Fruit fly (Drosophila melanogaster) whole organism, adult: ENCODE results near the gene RhoGAP93B.

Experiments used
- CG11617 ChIP-seq: fragments of 200-800 bp; sonication (Bioruptor generic); optimal IDR thresholded peaks from 2 replicates; lab custom pipeline; 2017; ENCODE audit warnings: mild to moderate bottlenecking, missing biosample characterization, missing genetic modification reagents, missing genetic modification characterization
- CG12768 ChIP-seq: fragments of 200-800 bp; sonication (Bioruptor generic); optimal IDR thresholded peaks from 2 replicates; lab custom pipeline; 2017; ENCODE audit warnings: missing biosample characterization, missing genetic modification characterization, mild to moderate bottlenecking, moderate library complexity, missing genetic modification reagents
- CG14711 ChIP-seq: fragments of 200-800 bp; sonication (Bioruptor generic); optimal IDR thresholded peaks from 2 replicates; lab custom pipeline; 2018; ENCODE audit warnings: missing biosample characterization, mild to moderate bottlenecking, missing genetic modification characterization, moderate library complexity
- CG1620 ChIP-seq: fragments of 200-800 bp; sonication (Bioruptor generic); optimal IDR thresholded peaks from 2 replicates; lab custom pipeline; 2016; ENCODE audit warnings: missing biosample characterization, missing genetic modification characterization
- CG33017 ChIP-seq: fragments of 200-800 bp; sonication (Bioruptor generic); optimal IDR thresholded peaks from 2 replicates; lab custom pipeline; 2018; ENCODE audit warnings: missing biosample characterization, mild to moderate bottlenecking, missing genetic modification characterization, moderate library complexity
- CG5204 ChIP-seq: fragments of 200-800 bp; sonication (Bioruptor generic); optimal IDR thresholded peaks from 2 replicates; lab custom pipeline; 2016; ENCODE audit warnings: missing biosample characterization, missing genetic modification characterization
- CG7045 ChIP-seq: fragments of 200-800 bp; sonication (Bioruptor generic); optimal IDR thresholded peaks from 2 replicates; lab custom pipeline; 2017; ENCODE audit warnings: missing biosample characterization, mild to moderate bottlenecking, missing genetic modification characterization
- CG7101 ChIP-seq: fragments of 200-800 bp; sonication (Bioruptor generic); optimal IDR thresholded peaks from 2 replicates; lab custom pipeline; 2018; ENCODE audit warnings: missing biosample characterization, mild to moderate bottlenecking, missing genetic modification characterization, moderate library complexity
- Clk ChIP-seq: fragments of 200-800 bp; sonication (Bioruptor generic); optimal IDR thresholded peaks from 2 replicates; lab custom pipeline; 2017; ENCODE audit warnings: missing biosample characterization, missing genetic modification characterization
- Crg-1 ChIP-seq: fragments of 200-800 bp; sonication (Bioruptor generic); optimal IDR thresholded peaks from 2 replicates; lab custom pipeline; 2016; ENCODE audit warnings: missing biosample characterization, missing genetic modification characterization
- Hr96 ChIP-seq: fragments of 200-800 bp; sonication (Bioruptor generic); optimal IDR thresholded peaks from 2 replicates; lab custom pipeline; 2016; ENCODE audit warnings: missing biosample characterization, missing genetic modification characterization
- Mnt ChIP-seq: fragments of 200-800 bp; sonication (Bioruptor generic); optimal IDR thresholded peaks from 2 replicates; lab custom pipeline; 2016; ENCODE audit warnings: missing biosample characterization, mild to moderate bottlenecking, missing genetic modification characterization
- bab1 ChIP-seq: fragments of 200-800 bp; sonication (Bioruptor generic); optimal IDR thresholded peaks from 3 replicates; lab custom pipeline; 2019; ENCODE audit warnings: missing biosample characterization, mild to moderate bottlenecking, missing genetic modification characterization, moderate library complexity
- cic ChIP-seq: fragments of 200-800 bp; sonication (Bioruptor generic); optimal IDR thresholded peaks from 2 replicates; lab custom pipeline; 2017; ENCODE audit warnings: missing biosample characterization, mild to moderate bottlenecking, missing genetic modification characterization, moderate library complexity
- cnc ChIP-seq, 2 experiments: fragments of >200 bp; optimal IDR thresholded peaks; 2 replicates each; lab custom pipeline; 2017
- kay ChIP-seq: fragments of 200-800 bp; sonication (Bioruptor generic); peaks from one replicate; lab custom pipeline; 2016; ENCODE audit warnings: missing biosample characterization, missing genetic modification characterization, borderline replicate concordance
- ovo ChIP-seq: fragments of 200-800 bp; sonication (Bioruptor generic); optimal IDR thresholded peaks from 2 replicates; lab custom pipeline; 2016; ENCODE audit warnings: missing biosample characterization, missing genetic modification characterization
- pad ChIP-seq: fragments of 200-800 bp; sonication (Bioruptor generic); optimal IDR thresholded peaks from 3 replicates; lab custom pipeline; 2017; ENCODE audit warnings: missing biosample characterization, missing genetic modification characterization, mild to moderate bottlenecking, moderate library complexity, missing genetic modification reagents
- tj ChIP-seq: fragments of 200-800 bp; sonication (Bioruptor generic); optimal IDR thresholded peaks from 3 replicates; lab custom pipeline; 2017; ENCODE audit warnings: missing biosample characterization, mild to moderate bottlenecking, missing genetic modification characterization, moderate library complexity
- toe ChIP-seq: fragments of 200-800 bp; sonication (Bioruptor generic); optimal IDR thresholded peaks from 2 replicates; lab custom pipeline; 2016; ENCODE audit warnings: missing biosample characterization, missing genetic modification characterization

The RhoGAP93B gene

dm6 chr3R:21097631-21098117 is at the start of gene RhoGAP93B:
Gene RhoGAP93B, minus strand, starts transcription at chr3R:21097827.
- TF ChIP-seq Hr96 (GFP tag; lab: Kevin White, UChicago) (no peak), CG11617 (GFP tag; lab: Kevin White, UChicago) (peak; percentile 92), Mnt (GFP tag; lab: Kevin White, UChicago) (peak; percentile 85), CG7101 (tag; lab: Kevin White, UChicago) (peak; percentile 86), CG5204 (GFP tag; lab: Kevin White, UChicago) (no peak), CG33017 (tag; lab: Kevin White, UChicago) (peak; percentile 12), pad (peak; percentile 75), CG12768 (GFP tag; lab: Kevin White, UChicago) (peak; percentile 92), ovo (peak; percentile 79), CG14711 (peak; percentile 82), toe (GFP tag; lab: Kevin White, UChicago) (peak; percentile 95), Clk (GFP tag; lab: Kevin White, UChicago) (peak; percentile 91), CG1620 (GFP tag; lab: Kevin White, UChicago) (peak; percentile 85), cnc (optimal IDR thresholded peaks at IDR 0.05; lab: Kevin White, UChicago) (no peak), cic (GFP tag; lab: Kevin White, UChicago) (peak; percentile 78), tj (GFP tag; lab: Kevin White, UChicago) (peak; percentile 81), kay (GFP tag; lab: Kevin White, UChicago) (no peak), bab1 (GFP tag; lab: Kevin White, UChicago) (peak; percentile 94), Crg-1 (GFP tag; lab: Kevin White, UChicago) (peak; percentile 74), CG7045 (GFP tag; lab: Kevin White, UChicago) (peak; percentile 90)

DNA sequence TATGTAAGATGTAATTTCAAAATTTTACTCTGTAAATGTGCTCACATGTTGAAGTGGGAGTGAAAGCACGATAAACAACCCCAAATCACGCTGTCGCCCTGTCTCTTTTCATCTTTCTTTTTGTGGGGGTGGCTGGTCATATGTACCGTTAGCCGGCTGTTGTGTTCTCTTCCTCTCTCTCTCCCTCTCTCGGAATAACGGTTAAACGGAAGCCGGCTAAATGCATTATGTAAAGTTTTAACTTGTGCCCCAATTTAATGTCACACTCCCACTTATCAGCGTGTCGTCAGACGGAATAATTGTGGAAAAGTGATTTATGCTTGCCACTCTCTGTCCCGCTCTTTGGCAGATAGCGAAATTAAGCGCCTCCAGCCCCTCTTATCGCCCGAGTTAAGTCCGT is 43.7 kb upstream of the RhoGAP93B start:
- TF ChIP-seq Crg-1 (GFP tag; lab: Kevin White, UChicago) (no peak), Hr96 (GFP tag; lab: Kevin White, UChicago) (no peak), ovo (peak; percentile 66), Mnt (GFP tag; lab: Kevin White, UChicago) (no peak), Clk (GFP tag; lab: Kevin White, UChicago) (no peak), CG14711 (no peak)

DNA sequence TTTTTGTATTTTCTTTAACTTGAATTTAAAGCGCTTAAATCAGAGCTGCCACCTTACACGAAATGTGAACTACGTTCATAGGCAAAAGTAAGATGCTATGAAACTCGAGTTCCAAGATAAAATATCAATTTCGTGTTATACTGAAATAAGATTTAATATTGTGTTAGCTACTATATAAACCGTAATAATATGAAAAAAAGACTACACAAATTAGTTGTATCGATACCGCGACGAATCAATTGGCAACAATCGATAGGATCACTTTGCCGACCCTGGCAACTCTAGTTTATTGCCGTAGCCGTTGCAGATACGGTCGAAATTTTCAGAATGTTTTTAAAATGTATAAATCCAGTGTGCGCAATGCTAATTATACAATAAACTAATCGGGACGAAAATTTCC is 42.8 kb upstream of the RhoGAP93B start, which contains the start of gene SNF4Agamma:
SNF4Agamma (plus strand) TSS at position 282 of the 400 bp plus-strand sequence.
- TF ChIP-seq CG12768 (GFP tag; lab: Kevin White, UChicago) (no peak), pad (no peak), Mnt (GFP tag; lab: Kevin White, UChicago) (peak; percentile 47), CG14711 (peak; percentile 98), CG7101 (tag; lab: Kevin White, UChicago) (peak; percentile 15), CG7045 (GFP tag; lab: Kevin White, UChicago) (no peak), CG11617 (GFP tag; lab: Kevin White, UChicago) (peak; percentile 20), Hr96 (GFP tag; lab: Kevin White, UChicago) (no peak), CG1620 (GFP tag; lab: Kevin White, UChicago) (peak; percentile 21), cic (GFP tag; lab: Kevin White, UChicago) (no peak), toe (GFP tag; lab: Kevin White, UChicago) (no peak), CG33017 (tag; lab: Kevin White, UChicago) (peak; percentile 36), ovo (peak; percentile 13), tj (GFP tag; lab: Kevin White, UChicago) (no peak), CG5204 (GFP tag; lab: Kevin White, UChicago) (no peak), cnc (optimal IDR thresholded peaks at IDR 0.05; lab: Kevin White, UChicago) (no peak), Clk (GFP tag; lab: Kevin White, UChicago) (no peak), kay (GFP tag; lab: Kevin White, UChicago) (no peak), Crg-1 (GFP tag; lab: Kevin White, UChicago) (no peak), bab1 (GFP tag; lab: Kevin White, UChicago) (peak; percentile 43)

DNA sequence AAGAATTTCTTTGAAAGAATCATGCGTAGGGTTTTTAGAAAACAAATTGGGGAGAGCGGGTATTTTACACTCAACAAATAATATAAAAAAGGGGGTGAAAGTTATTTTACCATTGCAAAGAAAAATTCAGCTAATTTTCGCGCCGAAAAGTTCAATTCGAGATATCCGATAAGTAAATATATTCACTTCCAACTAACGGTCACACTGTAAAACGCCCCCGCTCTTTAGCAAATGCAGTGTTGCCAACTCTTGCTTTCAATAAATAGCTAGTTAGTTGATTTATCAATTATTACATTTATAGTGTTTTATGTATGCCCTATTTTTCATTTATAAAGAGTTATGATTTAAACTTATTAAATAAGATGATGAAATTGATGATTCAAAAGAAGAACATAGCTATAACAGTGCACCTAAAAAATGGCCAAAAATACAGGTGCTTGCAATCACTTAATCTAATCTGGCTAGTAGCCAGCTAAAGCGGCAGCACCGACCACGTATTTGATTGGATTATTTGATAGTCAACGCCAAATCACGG is 40.7 kb upstream of the RhoGAP93B start, which contains the start of gene meigo:
meigo (plus strand) TSS at position 51 of the 535 bp plus-strand sequence.
- TF ChIP-seq kay (GFP tag; lab: Kevin White, UChicago) (no peak), cnc (optimal IDR thresholded peaks at IDR 0.05; lab: Kevin White, UChicago) (no peak), CG14711 (peak; percentile 94), toe (GFP tag; lab: Kevin White, UChicago) (no peak), cic (GFP tag; lab: Kevin White, UChicago) (peak; percentile 53), CG33017 (tag; lab: Kevin White, UChicago) (peak; percentile 78), CG12768 (GFP tag; lab: Kevin White, UChicago) (peak; percentile 40), Clk (GFP tag; lab: Kevin White, UChicago) (peak; percentile 30), bab1 (GFP tag; lab: Kevin White, UChicago) (peak; percentile 86), CG7101 (tag; lab: Kevin White, UChicago) (peak; percentile 77), Mnt (GFP tag; lab: Kevin White, UChicago) (peak; percentile 70), Crg-1 (GFP tag; lab: Kevin White, UChicago) (peak; percentile 20), CG5204 (GFP tag; lab: Kevin White, UChicago) (no peak), tj (GFP tag; lab: Kevin White, UChicago) (peak; percentile 42), CG11617 (GFP tag; lab: Kevin White, UChicago) (peak; percentile 73), CG1620 (GFP tag; lab: Kevin White, UChicago) (peak; percentile 74), Hr96 (GFP tag; lab: Kevin White, UChicago) (no peak), CG7045 (GFP tag; lab: Kevin White, UChicago) (peak; percentile 52), ovo (peak; percentile 40), pad (peak; percentile 61)

- TF ChIP-seq bab1 (GFP tag; lab: Kevin White, UChicago) (peak; percentile 55), pad (peak; percentile 26), cic (GFP tag; lab: Kevin White, UChicago) (no peak), CG12768 (GFP tag; lab: Kevin White, UChicago) (no peak), Crg-1 (GFP tag; lab: Kevin White, UChicago) (no peak), Clk (GFP tag; lab: Kevin White, UChicago) (no peak), cnc (optimal IDR thresholded peaks at IDR 0.05; lab: Kevin White, UChicago) (no peak), Mnt (GFP tag; lab: Kevin White, UChicago) (no peak), CG11617 (GFP tag; lab: Kevin White, UChicago) (peak; percentile 66), CG7101 (tag; lab: Kevin White, UChicago) (peak; percentile 22), CG14711 (peak; percentile 31), CG7045 (GFP tag; lab: Kevin White, UChicago) (peak; percentile 13), ovo (no peak)
Observed at dm6 chr3R:21133951-21134350, 36.3 kb upstream of the RhoGAP93B start, which contains the start of gene Usp8. Gene Usp8, plus strand, starts transcription at chr3R:21134262.
